Fruit fly (Drosophila melanogaster) whole organism, embryonic: Measurements from ENCODE around the gene CG17154.

Experiments
- B-H2 ChIP-seq: fragments of 200-800 bp; sonication (Bioruptor generic); optimal IDR thresholded peaks from 2 replicates; lab custom pipeline; 2018; ENCODE audit warnings: missing biosample characterization, mild to moderate bottlenecking, missing genetic modification characterization
- CG18011 ChIP-seq: fragments of 200-800 bp; sonication (Bioruptor generic); optimal IDR thresholded peaks from 2 replicates; lab custom pipeline; 2017; ENCODE audit warnings: missing biosample characterization, missing genetic modification characterization, mild to moderate bottlenecking, moderate library complexity, missing genotype
- CG4328 ChIP-seq: fragments of 200-800 bp; sonication (Bioruptor generic); optimal IDR thresholded peaks from 3 replicates; lab custom pipeline; 2017; ENCODE audit warnings: missing biosample characterization, missing genetic modification reagents, missing genetic modification characterization
- CG7271 ChIP-seq: fragments of 200-800 bp; sonication (Bioruptor generic); optimal IDR thresholded peaks from 2 replicates; lab custom pipeline; 2018; ENCODE audit warnings: missing biosample characterization, mild to moderate bottlenecking, missing genetic modification characterization, moderate library complexity
- Dll ChIP-seq: fragments of 200-800 bp; sonication (Bioruptor generic); IDR thresholded peaks from 4 replicates; pipeline ENCODE4 v1.3.6; 2022; ENCODE audit warnings: missing biosample characterization, missing genetic modification characterization; ENCODE audit not compliant: partially characterized antibody
- Eip74EF ChIP-seq, 2 experiments: fragments of 200-800 bp in 1 of 2; fragments of >200 bp in 1 of 2; sonication (Bioruptor generic) in 1 of 2; optimal IDR thresholded peaks; 2 replicates each; lab custom pipeline; 2017 to 2019; ENCODE audit warnings: missing biosample characterization in 2 of 2, missing genetic modification characterization in 2 of 2, mild to moderate bottlenecking in 1 of 2, moderate library complexity in 1 of 2
- Hsf ChIP-seq: fragments of 200-800 bp; sonication (Bioruptor generic); optimal IDR thresholded peaks from 3 replicates; lab custom pipeline; 2016; ENCODE audit warnings: missing biosample characterization, missing genetic modification characterization
- abd-A ChIP-seq: fragments of 200-800 bp; sonication (Bioruptor generic); optimal IDR thresholded peaks from 3 replicates; lab custom pipeline; 2019; ENCODE audit warnings: missing biosample characterization, mild to moderate bottlenecking, missing genetic modification characterization, moderate library complexity
- fru ChIP-seq: fragments of >200 bp; optimal IDR thresholded peaks from 2 replicates; lab custom pipeline; 2017
- kni ChIP-seq: fragments of 200-800 bp; sonication (Bioruptor generic); optimal IDR thresholded peaks from 3 replicates; lab custom pipeline; 2017; ENCODE audit warnings: mild to moderate bottlenecking, missing biosample characterization, missing genetic modification reagents, missing genetic modification characterization

dm6 chr3L:12111081-12111958 is 22.9 kb downstream of the CG17154 start:
- TF ChIP-seq Dll (GFP tag; lab: Robert Waterston, UW), result no peak
- peak; percentile 49 for TF ChIP-seq Hsf
- TF ChIP-seq fru (lab: Kevin White, UChicago), result no peak
- no peak for TF ChIP-seq B-H2
- peak; percentile 84 for TF ChIP-seq CG7271 (tag; lab: Kevin White, UChicago)
- no peak for TF ChIP-seq CG18011
- TF ChIP-seq CG4328 (GFP tag; lab: Kevin White, UChicago), result peak; percentile 57
- TF ChIP-seq Eip74EF (GFP tag; optimal IDR thresholded peaks at IDR 0.05; lab: Kevin White, UChicago), result peak in 1 of 2 experiments; percentile 82
- TF ChIP-seq abd-A, result no peak
- peak; percentile 87 for TF ChIP-seq kni (GFP tag; lab: Kevin White, UChicago)
